Worm (Caenorhabditis elegans) whole organism, L4 larva: ENCODE measurements around the gene rpl-33.

Source experiments
- D1046.2 ChIP-seq: fragments of 200-800 bp; sonication (Bioruptor generic); IDR thresholded peaks from 2 replicates; pipeline ENCODE4 v1.3.6; 2022; ENCODE audit warnings: missing genetic modification characterization, missing compliant biosample characterization
- F10B5.3 ChIP-seq: sonication (generic microtip); optimal IDR thresholded peaks from 2 replicates; lab custom pipeline; 2016; ENCODE audit warnings: mild to moderate bottlenecking, missing genetic modification characterization, missing compliant biosample characterization
- F26F4.8 ChIP-seq: fragments of 200-800 bp; sonication (Bioruptor generic); conservative IDR thresholded peaks from 2 replicates; pipeline ENCODE4 v1.3.6; 2022; ENCODE audit warnings: missing genetic modification characterization, missing compliant biosample characterization
- F37D6.2 ChIP-seq: sonication (generic microtip); optimal IDR thresholded peaks from 2 replicates; lab custom pipeline; 2016; ENCODE audit warnings: mild to moderate bottlenecking, missing genetic modification characterization, missing compliant biosample characterization
- F44E2.7 ChIP-seq: fragments of 200-800 bp; sonication (Bioruptor generic); IDR thresholded peaks from 2 replicates; pipeline ENCODE4 v2.1.2; 2022; ENCODE audit warnings: missing genetic modification characterization, missing compliant biosample characterization
- T20F7.1 ChIP-seq: fragments of 200-800 bp; sonication (Bioruptor generic); optimal IDR thresholded peaks from 2 replicates; lab custom pipeline; 2018; ENCODE audit warnings: mild to moderate bottlenecking, missing genetic modification characterization, missing compliant biosample characterization
- T26A8.4 ChIP-seq: fragments of 200-800 bp; sonication (Bioruptor generic); IDR thresholded peaks from 2 replicates; pipeline ENCODE4 v1.3.6; 2022; ENCODE audit warnings: missing genetic modification characterization, missing compliant biosample characterization
- Y105C5A.15 ChIP-seq: fragments of 200-800 bp; sonication (Bioruptor generic); IDR thresholded peaks from 2 replicates; pipeline ENCODE4 v1.3.6; 2022; ENCODE audit warnings: missing genetic modification characterization, missing compliant biosample characterization
- Y48G9A.11 ChIP-seq: fragments of 200-800 bp; sonication (Bioruptor generic); IDR thresholded peaks from 2 replicates; pipeline ENCODE4 v1.3.6; 2022; ENCODE audit warnings: missing genetic modification reagents, missing genetic modification characterization, missing compliant biosample characterization
- aha-1 ChIP-seq: fragments of 150-350 bp; peaks from one replicate; lab custom pipeline; 2014; ENCODE audit warnings: missing biosample characterization, missing genetic modification characterization
- arid-1 ChIP-seq: fragments of 200-800 bp; sonication (Bioruptor generic); conservative IDR thresholded peaks from 2 replicates; pipeline ENCODE4 v1.3.6; 2022; ENCODE audit warnings: missing genetic modification reagents, missing genetic modification characterization, missing compliant biosample characterization
- ceh-44 ChIP-seq: fragments of 200-800 bp; sonication (Bioruptor generic); IDR thresholded peaks from 2 replicates; pipeline ENCODE4 v1.3.6; 2022; ENCODE audit warnings: missing genetic modification reagents, missing genetic modification characterization, missing compliant biosample characterization
- ceh-82 ChIP-seq: sonication (generic microtip); optimal IDR thresholded peaks from 2 replicates; lab custom pipeline; 2017; ENCODE audit warnings: missing biosample characterization, missing genetic modification characterization
- ctbp-1 ChIP-seq: fragments of 200-800 bp; sonication (Bioruptor generic); IDR thresholded peaks from 2 replicates; pipeline ENCODE4 v1.3.6; 2022; ENCODE audit warnings: missing genetic modification reagents, missing genetic modification characterization, missing compliant biosample characterization
- daf-12 ChIP-seq: fragments of 150-350 bp; optimal IDR thresholded peaks from 2 replicates; lab custom pipeline; 2014; ENCODE audit warnings: missing biosample characterization, missing genetic modification reagents, missing genetic modification characterization
- dmd-8 ChIP-seq: fragments of 200-800 bp; sonication (Bioruptor generic); IDR thresholded peaks from 2 replicates; pipeline ENCODE4 v1.3.6; 2022; ENCODE audit warnings: missing genetic modification characterization, missing compliant biosample characterization
- dmd-9 ChIP-seq: fragments of 200-800 bp; sonication (Bioruptor generic); IDR thresholded peaks from 2 replicates; pipeline ENCODE4 v1.3.6; 2022; ENCODE audit warnings: missing genetic modification reagents, missing genetic modification characterization, missing compliant biosample characterization
- dpl-1 ChIP-seq: fragments of 150-350 bp; optimal IDR thresholded peaks from 2 replicates; lab custom pipeline; 2014; ENCODE audit warnings: missing biosample characterization, missing genetic modification reagents, missing genetic modification characterization
- egl-43 ChIP-seq: fragments of 200-800 bp; sonication (Bioruptor generic); IDR thresholded peaks from 2 replicates; pipeline ENCODE4 v1.3.6; 2022; ENCODE audit warnings: missing genetic modification reagents, missing genetic modification characterization, missing compliant biosample characterization
- hif-1 ChIP-seq, 2 experiments: sonication (generic microtip); optimal IDR thresholded peaks; 2 replicates each; lab custom pipeline; 2016 to 2017; ENCODE audit warnings: missing compliant biosample characterization in 2 of 2, missing genetic modification characterization in 2 of 2, missing genetic modification reagents in 2 of 2, missing genotype in 2 of 2, mild to moderate bottlenecking in 1 of 2
- hmg-1.1 ChIP-seq: fragments of 200-800 bp; sonication (Bioruptor generic); IDR thresholded peaks from 2 replicates; pipeline ENCODE4 v1.3.6; 2022; ENCODE audit warnings: missing genetic modification reagents, missing genetic modification characterization, missing compliant biosample characterization
- lim-7 ChIP-seq: fragments of 200-800 bp; sonication (Bioruptor generic); IDR thresholded peaks from 2 replicates; pipeline ENCODE4 v1.3.6; 2022; ENCODE audit warnings: missing genetic modification characterization, missing compliant biosample characterization
- lin-38 ChIP-seq: fragments of 200-800 bp; sonication (Bioruptor generic); IDR thresholded peaks from 2 replicates; pipeline ENCODE4 v1.3.6; 2022; ENCODE audit warnings: missing genetic modification reagents, missing genetic modification characterization, missing compliant biosample characterization
- lir-3 ChIP-seq: sonication (generic microtip); optimal IDR thresholded peaks from 2 replicates; lab custom pipeline; 2016; ENCODE audit warnings: mild to moderate bottlenecking, missing genetic modification characterization, missing compliant biosample characterization
- lsy-2 ChIP-seq, 2 experiments: fragments of 150-350 bp in 1 of 2; sonication (generic microtip) in 1 of 2; optimal IDR thresholded peaks; 2 replicates each; lab custom pipeline; 2014 to 2017; ENCODE audit warnings: missing biosample characterization in 2 of 2, missing genetic modification characterization in 2 of 2
- mdl-1 ChIP-seq, 2 experiments: fragments of 150-350 bp in 1 of 2; sonication (generic microtip) in 1 of 2; optimal IDR thresholded peaks; 2 replicates each; lab custom pipeline; 2014 to 2017; ENCODE audit warnings: missing biosample characterization in 2 of 2, missing genetic modification characterization in 2 of 2
- mdt-29 ChIP-seq: fragments of 200-800 bp; sonication (Bioruptor generic); IDR thresholded peaks from 2 replicates; pipeline ENCODE4 v1.3.6; 2022; ENCODE audit warnings: missing genetic modification reagents, missing genetic modification characterization, missing compliant biosample characterization
- mep-1 ChIP-seq: fragments of 150-350 bp; sonication (generic microtip); optimal IDR thresholded peaks from 3 replicates; lab custom pipeline; 2014; ENCODE audit warnings: missing biosample characterization, missing genetic modification characterization
- mes-2 ChIP-seq: sonication (generic microtip); optimal IDR thresholded peaks from 2 replicates; lab custom pipeline; 2016; ENCODE audit warnings: missing genotype, mild to moderate bottlenecking, missing genetic modification characterization, missing compliant biosample characterization; ENCODE audit not compliant: poor library complexity, severe bottlenecking
- mxl-2 ChIP-seq: fragments of 200-800 bp; sonication (Bioruptor generic); conservative IDR thresholded peaks from 2 replicates; pipeline ENCODE4 v1.3.6; 2022; ENCODE audit warnings: missing genetic modification reagents, missing genetic modification characterization, missing compliant biosample characterization
- mxl-3 ChIP-seq: fragments of 200-800 bp; sonication (Bioruptor generic); optimal IDR thresholded peaks from 2 replicates; lab custom pipeline; 2018; ENCODE audit warnings: mild to moderate bottlenecking, missing genetic modification characterization, missing compliant biosample characterization
- nhr-10 ChIP-seq: fragments of 150-350 bp; optimal IDR thresholded peaks from 2 replicates; lab custom pipeline; 2014; ENCODE audit warnings: missing biosample characterization, missing genetic modification characterization
- nhr-237 ChIP-seq: sonication (generic microtip); optimal IDR thresholded peaks from 2 replicates; lab custom pipeline; 2017; ENCODE audit warnings: missing biosample characterization, missing genetic modification characterization
- nhr-28 ChIP-seq: fragments of 150-350 bp; optimal IDR thresholded peaks from 2 replicates; lab custom pipeline; 2014; ENCODE audit warnings: missing biosample characterization, missing genetic modification characterization
- nhr-42 ChIP-seq: fragments of 200-800 bp; sonication (Bioruptor generic); IDR thresholded peaks from 2 replicates; pipeline ENCODE4 v1.3.6; 2022; ENCODE audit warnings: missing genetic modification characterization, missing compliant biosample characterization
- nhr-6 ChIP-seq: fragments of 150-350 bp; optimal IDR thresholded peaks from 2 replicates; lab custom pipeline; 2014; ENCODE audit warnings: missing biosample characterization, missing genetic modification characterization
- pha-4 ChIP-seq, 2 experiments: fragments of 150-350 bp in 1 of 2; fragments of 200-800 bp in 1 of 2; sonication (Bioruptor generic) in 1 of 2; IDR thresholded peaks in 1 of 2; optimal IDR thresholded peaks in 1 of 2; 2 replicates each; pipeline versions ENCODE4 v1.3.6 to Lab custom; 2014 to 2022; ENCODE audit warnings: missing genetic modification characterization in 2 of 2, missing genetic modification reagents in 2 of 2, missing biosample characterization in 1 of 2, missing compliant biosample characterization in 1 of 2
- saeg-2 ChIP-seq: fragments of 200-800 bp; sonication (Bioruptor generic); IDR thresholded peaks from 2 replicates; pipeline ENCODE4 v1.3.6; 2022; ENCODE audit warnings: missing genetic modification reagents, missing genetic modification characterization, missing compliant biosample characterization
- set-16 ChIP-seq: fragments of 200-800 bp; sonication (Bioruptor generic); IDR thresholded peaks from 2 replicates; pipeline ENCODE4 v1.3.6; 2022; ENCODE audit warnings: missing genetic modification reagents, missing genetic modification characterization, missing compliant biosample characterization
- spr-1 ChIP-seq: sonication (generic microtip); optimal IDR thresholded peaks from 2 replicates; lab custom pipeline; 2016; ENCODE audit warnings: mild to moderate bottlenecking, missing genetic modification characterization, missing compliant biosample characterization
- unc-130 ChIP-seq: sonication (generic microtip); optimal IDR thresholded peaks from 2 replicates; lab custom pipeline; 2016; ENCODE audit warnings: missing genetic modification reagents, missing genetic modification characterization, missing compliant biosample characterization
- unc-39 ChIP-seq: sonication (generic microtip); optimal IDR thresholded peaks from 2 replicates; lab custom pipeline; 2017; ENCODE audit warnings: missing biosample characterization, missing genetic modification characterization
- vab-7 ChIP-seq: fragments of 200-800 bp; sonication (Bioruptor generic); IDR thresholded peaks from 2 replicates; pipeline ENCODE4 v1.3.6; 2022; ENCODE audit warnings: missing genetic modification reagents, missing genetic modification characterization, missing compliant biosample characterization
- zip-2 ChIP-seq: fragments of 150-350 bp; optimal IDR thresholded peaks from 2 replicates; lab custom pipeline; 2014; ENCODE audit warnings: missing biosample characterization, missing genetic modification characterization

Gene rpl-33

ce11 chrII:7119525-7119924 lies 14.2 kb downstream of the rpl-33 start:
- no peak for TF ChIP-seq ceh-82 (tag; lab: Kevin White, UChicago)
- no peak for TF ChIP-seq mdl-1 (tag; optimal IDR thresholded peaks at IDR 0.05; lab: Kevin White, UChicago)
- peak; percentile 93 for TF ChIP-seq aha-1 (tag; lab: Kevin White, UChicago)
- no peak for TF ChIP-seq F44E2.7 (GFP tag; lab: Robert Waterston, UW)
- TF ChIP-seq ceh-44 (GFP tag; lab: Robert Waterston, UW) = no peak
- TF ChIP-seq nhr-237 (tag; lab: Kevin White, UChicago) = no peak
- TF ChIP-seq, all 104 proteins: peak for 1

ce11 chrII:7121762-7122292 lies 16.5 kb downstream of the rpl-33 start, which contains the start of gene F10E7.2:
Gene F10E7.2, plus strand, starts transcription at chrII:7122242.
- TF ChIP-seq nhr-10 (tag; lab: Kevin White, UChicago) (no peak), unc-130 (GFP tag; lab: Kevin White, UChicago) (peak; percentile 32)

DNA sequence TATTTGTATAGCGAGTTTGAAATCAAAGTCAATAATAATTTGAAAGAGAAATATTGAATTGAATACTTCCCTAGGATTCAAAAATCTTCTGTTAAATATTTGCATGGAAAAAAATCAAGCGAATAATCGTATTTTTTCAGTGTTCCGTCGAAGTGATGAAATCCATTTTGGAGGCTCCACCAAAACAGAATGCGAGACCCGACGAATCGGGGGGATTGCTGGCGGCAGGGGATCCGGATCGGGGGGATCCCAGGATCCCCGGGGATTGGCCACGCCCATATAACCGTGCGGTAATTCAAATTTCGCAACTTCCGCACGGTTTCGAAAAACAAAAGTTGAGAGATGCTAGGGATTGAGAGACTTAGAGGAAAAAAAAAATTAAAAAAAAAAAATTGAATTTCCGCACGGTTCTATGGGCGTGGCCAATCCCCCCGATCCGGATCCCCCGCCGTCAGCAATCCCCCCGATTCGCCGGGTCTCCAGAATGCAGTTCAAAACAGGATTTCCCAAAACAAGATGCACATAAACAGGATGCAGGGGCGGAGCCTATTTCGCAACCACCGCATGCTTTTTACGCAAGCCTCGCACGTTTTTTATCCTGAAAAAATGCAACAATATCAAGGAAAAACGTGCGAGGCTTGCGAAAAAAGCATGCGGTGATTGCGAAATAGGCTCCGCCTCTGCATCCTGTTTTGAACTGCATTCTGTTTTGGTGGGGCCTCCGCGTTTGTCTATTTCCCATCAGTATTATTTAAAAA lies 17.5 kb downstream of the rpl-33 start, which contains the start of gene F10E7.11:
TSS of gene F10E7.11 (minus strand) at position 232 of the 758 bp plus-strand sequence.
- TF ChIP-seq set-16 (peak; percentile 71), hmg-1.1 (GFP tag; lab: Robert Waterston, UW) (peak; percentile 76), F10B5.3 (no peak), zip-2 (tag; lab: Kevin White, UChicago) (no peak), nhr-28 (tag; lab: Kevin White, UChicago) (no peak), mxl-3 (no peak), pha-4 (GFP tag; IDR thresholded peaks at IDR 0.05; lab: Robert Waterston, UW) (peak; percentile 40; the same call in 1 of the 2 replicates), pha-4 (tag; optimal IDR thresholded peaks at IDR 0.05; lab: Kevin White, UChicago) (no peak), dmd-8 (GFP tag; lab: Robert Waterston, UW) (0 out of 2 replicates have a peak, but pooled peaks have one; percentile 23), unc-39 (tag; lab: Kevin White, UChicago) (no peak), lin-38 (GFP tag; lab: Robert Waterston, UW) (peak; percentile 75), mes-2 (tag; lab: Kevin White, UChicago) (peak; percentile 80), lim-7 (no peak), D1046.2 (no peak), lsy-2 (tag; optimal IDR thresholded peaks at IDR 0.05; lab: Kevin White, UChicago) (peak in 1 of 2 experiments; percentile 57), Y105C5A.15 (GFP tag; lab: Robert Waterston, UW) (no peak), mep-1 (tag; lab: Kevin White, UChicago) (no peak), lir-3 (no peak), ctbp-1 (GFP tag; lab: Robert Waterston, UW) (peak; percentile 48; the same call in 1 of the 2 replicates), aha-1 (tag; lab: Kevin White, UChicago) (peak; percentile 5), Y48G9A.11 (GFP tag; lab: Robert Waterston, UW) (0 out of 2 replicates have a peak, but pooled peaks have one; percentile 26), hif-1 (tag; optimal IDR thresholded peaks at IDR 0.05; lab: Kevin White, UChicago) (no peak), T20F7.1 (GFP tag; lab: Kevin White, UChicago) (no peak), nhr-42 (peak; percentile 54; the same call in 1 of the 2 replicates), mdt-29 (GFP tag; lab: Robert Waterston, UW) (0 out of 2 replicates have a peak, but pooled peaks have one; percentile 14), dmd-9 (GFP tag; lab: Robert Waterston, UW) (no peak), arid-1 (peak; percentile 74; the same call in 1 of the 2 replicates), egl-43 (GFP tag; lab: Robert Waterston, UW) (0 out of 2 replicates have a peak, but pooled peaks have one; percentile 8), F37D6.2 (tag; lab: Kevin White, UChicago) (peak; percentile 77), nhr-6 (tag; lab: Kevin White, UChicago) (no peak), daf-12 (no peak), mxl-2 (no peak), vab-7 (GFP tag; lab: Robert Waterston, UW) (peak; percentile 56; the same call in 1 of the 2 replicates), spr-1 (tag; lab: Kevin White, UChicago) (no peak), T26A8.4 (GFP tag; lab: Robert Waterston, UW) (peak; percentile 62), F26F4.8 (no peak), saeg-2 (GFP tag; lab: Robert Waterston, UW) (no peak), dpl-1 (GFP tag; lab: Kevin White, UChicago) (peak; percentile 0)
